Fruit fly (Drosophila melanogaster): Measurements from ENCODE around the gene jus.

The jus gene

dm6 chr3R:29124128-29124527, 70.7 kb downstream of the jus start:
- TF ChIP-seq woc (GFP tag; optimal IDR thresholded peaks at IDR 0.05) (peak; percentile 73), lola (GFP tag; optimal IDR thresholded peaks at IDR 0.05) (no peak), br (GFP tag; optimal IDR thresholded peaks at IDR 0.05) (peak; percentile 89), psq (GFP tag; optimal IDR thresholded peaks at IDR 0.05) (peak; percentile 78), Mio (GFP tag; optimal IDR thresholded peaks at IDR 0.05) (peak; percentile 36), sv (GFP tag; optimal IDR thresholded peaks at IDR 0.05) (no peak), tai (GFP tag; optimal IDR thresholded peaks at IDR 0.05) (no peak), Sp1 (GFP tag; optimal IDR thresholded peaks at IDR 0.05) (peak; percentile 69), h (GFP tag; optimal IDR thresholded peaks at IDR 0.05) (peak; percentile 91), dl (GFP tag; optimal IDR thresholded peaks at IDR 0.05; ENCODE audit: insufficient read depth in 1 of 2, partially characterized antibody in 2 of 2) (no peak), Jra (GFP tag; optimal IDR thresholded peaks at IDR 0.05) (peak; percentile 58), rgr (GFP tag; optimal IDR thresholded peaks at IDR 0.05) (peak; percentile 89), Myc (optimal IDR thresholded peaks at IDR 0.05) (no peak), GATAd (GFP tag; optimal IDR thresholded peaks at IDR 0.05) (no peak), dmrt93B (GFP tag; optimal IDR thresholded peaks at IDR 0.05) (peak; percentile 66), Abd-B (GFP tag; optimal IDR thresholded peaks at IDR 0.05) (no peak), foxo (GFP tag; optimal IDR thresholded peaks at IDR 0.05) (peak; percentile 43 to 94), CrebA (GFP tag; optimal IDR thresholded peaks at IDR 0.05; ENCODE audit: borderline replicate concordance) (no peak), CG9705 (GFP tag; optimal IDR thresholded peaks at IDR 0.05) (no peak), fru (GFP tag; optimal IDR thresholded peaks at IDR 0.05) (peak; percentile 88), pan (optimal IDR thresholded peaks at IDR 0.05) (no peak), HLH106 (tag; optimal IDR thresholded peaks at IDR 0.05) (peak; percentile 80), Dif (GFP tag; optimal IDR thresholded peaks at IDR 0.05; ENCODE audit: partially characterized antibody) (no peak), Hr83 (GFP tag; optimal IDR thresholded peaks at IDR 0.05; ENCODE audit: poor library complexity, severe bottlenecking) (peak; percentile 56), CG32264 (GFP tag; optimal IDR thresholded peaks at IDR 0.05) (peak; percentile 73), OdsH (GFP tag; optimal IDR thresholded peaks at IDR 0.05) (peak; percentile 81), Hnf4 (GFP tag; optimal IDR thresholded peaks at IDR 0.05) (peak; percentile 90), ey (GFP tag; optimal IDR thresholded peaks at IDR 0.05) (peak; percentile 91), Rel (GFP tag; optimal IDR thresholded peaks at IDR 0.05) (no peak), Rel (tag; optimal IDR thresholded peaks at IDR 0.05) (peak; percentile 7), dsf (GFP tag; optimal IDR thresholded peaks at IDR 0.05; ENCODE audit: borderline replicate concordance) (peak; percentile 20), usp (GFP tag; optimal IDR thresholded peaks at IDR 0.05) (no peak)

dm6 chr3R:29122817-29123611, 71.8 kb downstream of the jus start, which contains the start of the genes yem and Ctl2:
TSS of gene yem (minus strand) at chr3R:29122879.
TSS of gene Ctl2 (plus strand) at chr3R:29123370.
- peak; percentile 23 for TF ChIP-seq Dif (GFP tag; optimal IDR thresholded peaks at IDR 0.05; ENCODE audit: partially characterized antibody)
- TF ChIP-seq dmrt93B (GFP tag; optimal IDR thresholded peaks at IDR 0.05), result peak; percentile 64
- TF ChIP-seq foxo (GFP tag; optimal IDR thresholded peaks at IDR 0.05), result peak in 1 of 2 experiments; percentile 85
- no peak for TF ChIP-seq N (GFP tag; optimal IDR thresholded peaks at IDR 0.05)
- no peak for TF ChIP-seq Mio (GFP tag; optimal IDR thresholded peaks at IDR 0.05)
- TF ChIP-seq Rel (GFP tag; optimal IDR thresholded peaks at IDR 0.05), result no peak
- peak; percentile 47 for TF ChIP-seq Rel (tag; optimal IDR thresholded peaks at IDR 0.05)
- TF ChIP-seq ey (GFP tag; optimal IDR thresholded peaks at IDR 0.05), result peak; percentile 71
- TF ChIP-seq CG32264 (GFP tag; optimal IDR thresholded peaks at IDR 0.05), result no peak
- TF ChIP-seq psq (GFP tag; optimal IDR thresholded peaks at IDR 0.05), result peak; percentile 76
- peak; percentile 79 for TF ChIP-seq br (GFP tag; optimal IDR thresholded peaks at IDR 0.05)
- peak; percentile 85 for TF ChIP-seq sv (GFP tag; optimal IDR thresholded peaks at IDR 0.05)
- peak; percentile 49 for TF ChIP-seq OdsH (GFP tag; optimal IDR thresholded peaks at IDR 0.05)
- peak; percentile 63 for TF ChIP-seq CG9705 (GFP tag; optimal IDR thresholded peaks at IDR 0.05)
- peak; percentile 61 for TF ChIP-seq Sp1 (GFP tag; optimal IDR thresholded peaks at IDR 0.05)
- TF ChIP-seq h (GFP tag; optimal IDR thresholded peaks at IDR 0.05), result peak; percentile 75
- TF ChIP-seq woc (GFP tag; optimal IDR thresholded peaks at IDR 0.05), result peak; percentile 95
- no peak for TF ChIP-seq dl (GFP tag; optimal IDR thresholded peaks at IDR 0.05; ENCODE audit: insufficient read depth in 1 of 2, partially characterized antibody in 2 of 2)
- no peak for TF ChIP-seq Abd-B (GFP tag; optimal IDR thresholded peaks at IDR 0.05)
- peak; percentile 93 for TF ChIP-seq Myc (optimal IDR thresholded peaks at IDR 0.05)
- TF ChIP-seq fru (GFP tag; optimal IDR thresholded peaks at IDR 0.05), result peak; percentile 82
- no peak for TF ChIP-seq jim (GFP tag; optimal IDR thresholded peaks at IDR 0.05)
- TF ChIP-seq pan (optimal IDR thresholded peaks at IDR 0.05), result no peak
- TF ChIP-seq HLH106 (tag; optimal IDR thresholded peaks at IDR 0.05), result peak; percentile 71
- TF ChIP-seq lola (GFP tag; optimal IDR thresholded peaks at IDR 0.05), result no peak
- peak; percentile 52 for TF ChIP-seq GATAd (GFP tag; optimal IDR thresholded peaks at IDR 0.05)
- TF ChIP-seq brk (GFP tag; optimal IDR thresholded peaks at IDR 0.05), result no peak
- TF ChIP-seq Hr78 (GFP tag; optimal IDR thresholded peaks at IDR 0.05), result no peak
- peak; percentile 96 for TF ChIP-seq Hr83 (GFP tag; optimal IDR thresholded peaks at IDR 0.05; ENCODE audit: poor library complexity, severe bottlenecking)
- peak; percentile 56 for TF ChIP-seq rgr (GFP tag; optimal IDR thresholded peaks at IDR 0.05)

Data from whole organism, wandering third instar larva.